Worm (Caenorhabditis elegans) whole organism, late embryonic: Measurements from ENCODE around the gene deg-1.

Experiments
- ceh-18 ChIP-seq: sonication (generic microtip); optimal IDR thresholded peaks from 2 replicates; lab custom pipeline; 2016; ENCODE audit warnings: missing genetic modification characterization, missing compliant biosample characterization
- ceh-19 ChIP-seq: fragments of 200-800 bp; sonication (Bioruptor generic); optimal IDR thresholded peaks from 2 replicates; lab custom pipeline; 2018; ENCODE audit warnings: mild to moderate bottlenecking, missing genetic modification characterization, missing compliant biosample characterization
- ceh-34 ChIP-seq: sonication (generic microtip); optimal IDR thresholded peaks from 2 replicates; lab custom pipeline; 2016; ENCODE audit warnings: mild to moderate bottlenecking, missing genetic modification characterization, missing compliant biosample characterization
- hlh-6 ChIP-seq: sonication (generic microtip); optimal IDR thresholded peaks from 2 replicates; lab custom pipeline; 2016; ENCODE audit warnings: missing genotype, missing genetic modification characterization, missing compliant biosample characterization
- pha-4 ChIP-seq: fragments of 150-350 bp; optimal IDR thresholded peaks from 2 replicates; lab custom pipeline; 2018; ENCODE audit warnings: missing biosample characterization, missing genetic modification reagents, missing genetic modification characterization
- pqm-1 ChIP-seq: sonication (generic microtip); optimal IDR thresholded peaks from 2 replicates; lab custom pipeline; 2016; ENCODE audit warnings: missing genetic modification characterization, missing compliant biosample characterization
- pros-1 ChIP-seq: fragments of 150-350 bp; optimal IDR thresholded peaks from 2 replicates; lab custom pipeline; 2014; ENCODE audit warnings: missing biosample characterization, missing genetic modification reagents, missing genetic modification characterization
- tbx-2 ChIP-seq: sonication (generic microtip); optimal IDR thresholded peaks from 2 replicates; lab custom pipeline; 2016; ENCODE audit warnings: missing genetic modification characterization, missing compliant biosample characterization
- unc-55 ChIP-seq: sonication (generic microtip); optimal IDR thresholded peaks from 2 replicates; lab custom pipeline; 2017; ENCODE audit warnings: missing biosample characterization, missing genetic modification reagents, missing genetic modification characterization

DNA sequence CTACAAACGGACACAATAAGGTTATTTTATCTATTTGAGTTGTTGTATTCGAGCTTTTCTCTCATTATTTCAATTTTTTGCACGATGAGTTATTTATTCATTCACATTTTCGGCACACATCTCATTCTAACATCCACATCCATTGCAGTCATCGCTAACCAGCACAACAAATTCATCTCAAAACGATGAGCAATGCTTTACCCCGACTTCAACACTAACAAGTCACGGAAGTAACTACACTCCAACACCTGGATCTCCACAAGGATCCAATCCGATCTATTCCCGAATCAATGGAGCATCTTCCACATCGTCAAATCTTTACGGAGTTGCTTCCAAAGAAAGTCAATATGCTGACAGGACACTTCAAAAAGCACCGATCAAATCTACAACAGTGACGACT is 28.8 kb upstream of the deg-1 start:
- TF ChIP-seq pqm-1 (tag; lab: Kevin White, UChicago) (no peak), hlh-6 (tag; lab: Kevin White, UChicago) (no peak), ceh-18 (tag; lab: Kevin White, UChicago) (no peak), ceh-34 (tag; lab: Kevin White, UChicago) (no peak), ceh-19 (GFP tag; lab: Kevin White, UChicago) (no peak), unc-55 (GFP tag; lab: Kevin White, UChicago) (no peak), pros-1 (tag; lab: Kevin White, UChicago) (no peak), pha-4 (tag; lab: Kevin White, UChicago) (no peak), tbx-2 (tag; lab: Kevin White, UChicago) (no peak)
